Fruit fly (Drosophila melanogaster) whole organism, embryonic: Measurements from ENCODE around the gene CG43993.

Experiments used
- Antp ChIP-seq: fragments of 200-800 bp; sonication (Bioruptor generic); optimal IDR thresholded peaks from 3 replicates; lab custom pipeline; 2016; ENCODE audit warnings: missing biosample characterization, missing genetic modification characterization
- Asciz ChIP-seq: fragments of 200-800 bp; sonication (Bioruptor generic); optimal IDR thresholded peaks from 2 replicates; lab custom pipeline; 2017; ENCODE audit warnings: missing biosample characterization, mild to moderate bottlenecking, missing genetic modification characterization, missing genetic modification reagents
- CG1024 ChIP-seq: fragments of 200-800 bp; sonication (Bioruptor generic); IDR thresholded peaks from 2 replicates; pipeline ENCODE4 v1.3.6; 2022; ENCODE audit warnings: missing biosample characterization, missing genetic modification characterization
- CG13624 ChIP-seq: fragments of 200-800 bp; sonication (Bioruptor generic); optimal IDR thresholded peaks from 2 replicates; lab custom pipeline; 2016; ENCODE audit warnings: missing biosample characterization, missing genetic modification characterization
- CG15514 ChIP-seq: fragments of 200-800 bp; sonication (Bioruptor generic); optimal IDR thresholded peaks from 3 replicates; lab custom pipeline; 2017; ENCODE audit warnings: missing biosample characterization, missing genetic modification characterization, mild to moderate bottlenecking, moderate library complexity, missing genetic modification reagents
- CG17328 ChIP-seq: fragments of 200-800 bp; sonication (Bioruptor generic); IDR thresholded peaks from 2 replicates; pipeline ENCODE4 v1.3.6; 2022; ENCODE audit warnings: missing biosample characterization, missing genetic modification characterization
- CG17912 ChIP-seq: fragments of 200-800 bp; sonication (Bioruptor generic); optimal IDR thresholded peaks from 2 replicates; lab custom pipeline; 2018; ENCODE audit warnings: missing biosample characterization, mild to moderate bottlenecking, missing genetic modification characterization
- CG18262 ChIP-seq: fragments of 200-800 bp; optimal IDR thresholded peaks from 3 replicates; lab custom pipeline; 2019; ENCODE audit warnings: missing biosample characterization, mild to moderate bottlenecking, missing genetic modification characterization, moderate library complexity
- CG18476 ChIP-seq: fragments of 200-800 bp; sonication (Bioruptor generic); optimal IDR thresholded peaks from 2 replicates; lab custom pipeline; 2016; ENCODE audit warnings: missing biosample characterization, mild to moderate bottlenecking, missing genetic modification characterization
- CG2120 ChIP-seq: fragments of 200-800 bp; sonication (Bioruptor generic); optimal IDR thresholded peaks from 3 replicates; lab custom pipeline; 2016; ENCODE audit warnings: missing biosample characterization, missing genetic modification characterization
- CG2678 ChIP-seq: fragments of 200-800 bp; sonication (Bioruptor generic); optimal IDR thresholded peaks from 3 replicates; lab custom pipeline; 2019; ENCODE audit warnings: missing biosample characterization, mild to moderate bottlenecking, missing genetic modification characterization, moderate library complexity
- CG34422 ChIP-seq: fragments of 200-800 bp; sonication (Bioruptor generic); IDR thresholded peaks from 3 replicates; pipeline ENCODE4 v1.3.6; 2022; ENCODE audit warnings: missing biosample characterization, missing genetic modification characterization
- CG4424 ChIP-seq: fragments of 200-800 bp; sonication (Bioruptor generic); optimal IDR thresholded peaks from 3 replicates; lab custom pipeline; 2016; ENCODE audit warnings: missing biosample characterization, missing genetic modification characterization
- CG5245 ChIP-seq: fragments of 200-800 bp; sonication (Bioruptor generic); optimal IDR thresholded peaks from 3 replicates; lab custom pipeline; 2016; ENCODE audit warnings: missing biosample characterization, missing genetic modification characterization
- CG6683 ChIP-seq: fragments of 200-800 bp; sonication (Bioruptor generic); optimal IDR thresholded peaks from 2 replicates; lab custom pipeline; 2017; ENCODE audit warnings: missing biosample characterization, mild to moderate bottlenecking, missing genetic modification characterization, missing genetic modification reagents
- CG6854 ChIP-seq: fragments of 200-800 bp; sonication (Bioruptor generic); optimal IDR thresholded peaks from 3 replicates; lab custom pipeline; 2017; ENCODE audit warnings: missing biosample characterization, mild to moderate bottlenecking, missing genetic modification characterization
- CG9876 ChIP-seq: fragments of 200-800 bp; sonication (Bioruptor generic); optimal IDR thresholded peaks from 2 replicates; lab custom pipeline; 2016; ENCODE audit warnings: missing biosample characterization, missing genetic modification characterization
- CTCF ChIP-seq: fragments of 200-800 bp; sonication (Bioruptor generic); optimal IDR thresholded peaks from 2 replicates; lab custom pipeline; 2017; ENCODE audit warnings: missing biosample characterization, mild to moderate bottlenecking, missing genetic modification characterization, moderate library complexity
- Dip3 ChIP-seq: fragments of 200-800 bp; sonication (Bioruptor generic); optimal IDR thresholded peaks from 3 replicates; lab custom pipeline; 2016; ENCODE audit warnings: missing biosample characterization, missing genetic modification characterization
- Fer3 ChIP-seq: fragments of 200-800 bp; sonication (Bioruptor generic); optimal IDR thresholded peaks from 2 replicates; lab custom pipeline; 2018; ENCODE audit warnings: missing biosample characterization, mild to moderate bottlenecking, missing genetic modification characterization, moderate library complexity
- Gug ChIP-seq: fragments of 200-800 bp; sonication (Bioruptor generic); IDR thresholded peaks from 4 replicates; pipeline ENCODE4 v1.3.6; 2022; ENCODE audit warnings: missing biosample characterization, missing genetic modification characterization
- H15 ChIP-seq: fragments of 200-800 bp; sonication (Bioruptor generic); IDR thresholded peaks from 3 replicates; pipeline ENCODE4 v1.3.6; 2022; ENCODE audit warnings: missing biosample characterization, missing genetic modification characterization
- Hmx ChIP-seq: fragments of 200-800 bp; sonication (Bioruptor generic); optimal IDR thresholded peaks from 2 replicates; lab custom pipeline; 2016; ENCODE audit warnings: missing biosample characterization, missing genetic modification characterization
- Hr78 ChIP-seq, 2 experiments: fragments of 200-800 bp in 1 of 2; fragments of >200 bp in 1 of 2; sonication (Bioruptor generic) in 1 of 2; optimal IDR thresholded peaks; 2 replicates each; lab custom pipeline; 2017 to 2019; ENCODE audit warnings: missing biosample characterization in 2 of 2, missing genetic modification characterization in 2 of 2, mild to moderate bottlenecking in 1 of 2, moderate library complexity in 1 of 2
- Kr ChIP-seq: fragments of 200-800 bp; sonication (Bioruptor generic); optimal IDR thresholded peaks from 2 replicates; lab custom pipeline; 2017; ENCODE audit warnings: missing biosample characterization, mild to moderate bottlenecking, missing genetic modification characterization
- Poxn ChIP-seq: fragments of 200-800 bp; sonication (Bioruptor generic); IDR thresholded peaks from 2 replicates; pipeline ENCODE4 v1.3.6; 2022; ENCODE audit warnings: missing biosample characterization, missing genetic modification characterization
- Rx ChIP-seq: fragments of 200-800 bp; sonication (Bioruptor generic); IDR thresholded peaks from 2 replicates; pipeline ENCODE4 v1.3.6; 2022; ENCODE audit warnings: missing biosample characterization, missing genetic modification characterization
- Side ChIP-seq: fragments of 200-800 bp; sonication (Bioruptor generic); optimal IDR thresholded peaks from 2 replicates; lab custom pipeline; 2016; ENCODE audit warnings: missing biosample characterization, missing genetic modification characterization
- TFAM ChIP-seq: fragments of 200-800 bp; sonication (Bioruptor generic); optimal IDR thresholded peaks from 2 replicates; lab custom pipeline; 2017; ENCODE audit warnings: missing biosample characterization, missing genetic modification characterization, inconsistent platforms
- Xbp1 ChIP-seq: fragments of 200-800 bp; sonication (Bioruptor generic); optimal IDR thresholded peaks from 3 replicates; lab custom pipeline; 2016; ENCODE audit warnings: missing biosample characterization, mild to moderate bottlenecking, missing genetic modification characterization
- amos ChIP-seq: fragments of 200-800 bp; sonication (Bioruptor generic); IDR thresholded peaks from 2 replicates; pipeline ENCODE4 v1.3.6; 2022; ENCODE audit warnings: missing biosample characterization, missing genetic modification characterization; ENCODE audit not compliant: partially characterized antibody
- ara ChIP-seq: fragments of 200-800 bp; sonication (Bioruptor generic); IDR thresholded peaks from 2 replicates; pipeline ENCODE4 v1.3.6; 2022; ENCODE audit warnings: missing biosample characterization, missing genetic modification characterization
- ase ChIP-seq: fragments of 200-800 bp; sonication (Bioruptor generic); IDR thresholded peaks from 3 replicates; pipeline ENCODE4 v1.3.6; 2022; ENCODE audit warnings: missing biosample characterization, missing genetic modification characterization
- ash1 ChIP-seq: fragments of 200-800 bp; sonication (Bioruptor generic); optimal IDR thresholded peaks from 2 replicates; lab custom pipeline; 2018; ENCODE audit warnings: missing biosample characterization, mild to moderate bottlenecking, missing genetic modification characterization
- ato ChIP-seq: fragments of 200-800 bp; sonication (Bioruptor generic); IDR thresholded peaks from 2 replicates; pipeline ENCODE4 v1.3.6; 2022; ENCODE audit warnings: missing biosample characterization, missing genetic modification characterization; ENCODE audit not compliant: partially characterized antibody
- caup ChIP-seq: fragments of 200-800 bp; sonication (Bioruptor generic); optimal IDR thresholded peaks from 3 replicates; lab custom pipeline; 2017; ENCODE audit warnings: missing biosample characterization, mild to moderate bottlenecking, missing genetic modification characterization, moderate library complexity; ENCODE audit not compliant: severe bottlenecking
- cwo ChIP-seq: fragments of 200-800 bp; sonication (Bioruptor generic); optimal IDR thresholded peaks from 3 replicates; lab custom pipeline; 2017; ENCODE audit warnings: missing biosample characterization, missing genetic modification characterization, mild to moderate bottlenecking, moderate library complexity, missing genetic modification reagents
- disco-r ChIP-seq: fragments of 200-800 bp; sonication (Bioruptor generic); optimal IDR thresholded peaks from 2 replicates; lab custom pipeline; 2016; ENCODE audit warnings: missing biosample characterization, missing genetic modification characterization
- en ChIP-seq: fragments of 200-800 bp; sonication (Bioruptor generic); optimal IDR thresholded peaks from 2 replicates; lab custom pipeline; 2016; ENCODE audit warnings: missing biosample characterization, missing genetic modification characterization
- her ChIP-seq: fragments of 200-800 bp; sonication (Bioruptor generic); optimal IDR thresholded peaks from 2 replicates; lab custom pipeline; 2016; ENCODE audit warnings: missing biosample characterization, missing genetic modification characterization
- kay ChIP-seq: fragments of 200-800 bp; sonication (Bioruptor generic); optimal IDR thresholded peaks from 2 replicates; lab custom pipeline; 2016; ENCODE audit warnings: missing biosample characterization, missing genetic modification characterization
- kni ChIP-seq: fragments of 200-800 bp; sonication (Bioruptor generic); optimal IDR thresholded peaks from 3 replicates; lab custom pipeline; 2017; ENCODE audit warnings: mild to moderate bottlenecking, missing biosample characterization, missing genetic modification reagents, missing genetic modification characterization
- maf-S ChIP-seq: fragments of 200-800 bp; sonication (Bioruptor generic); optimal IDR thresholded peaks from 2 replicates; lab custom pipeline; 2016; ENCODE audit warnings: missing biosample characterization, missing genetic modification characterization
- nerfin-1 ChIP-seq: fragments of 200-800 bp; sonication (Bioruptor generic); optimal IDR thresholded peaks from 3 replicates; lab custom pipeline; 2019; ENCODE audit warnings: missing biosample characterization, mild to moderate bottlenecking, missing genetic modification characterization, moderate library complexity
- pan ChIP-seq, 4 experiments: fragments of >200 bp in 3 of 4; fragments of 200-800 bp in 1 of 4; sonication (Bioruptor generic) in 1 of 4; optimal IDR thresholded peaks in 3 of 4; IDR thresholded peaks in 1 of 4; 2 replicates each; pipeline versions ENCODE4 v1.3.6 to Lab custom; 2017 to 2022; ENCODE audit warnings: missing biosample characterization in 2 of 4, missing genetic modification characterization in 2 of 4, mixed read lengths in 1 of 4
- pita ChIP-seq: fragments of 200-800 bp; sonication (Bioruptor generic); optimal IDR thresholded peaks from 2 replicates; lab custom pipeline; 2017; ENCODE audit warnings: missing biosample characterization, mild to moderate bottlenecking, missing genetic modification characterization
- ro ChIP-seq: fragments of 200-800 bp; sonication (Bioruptor generic); IDR thresholded peaks from 2 replicates; pipeline ENCODE4 v1.3.6; 2022; ENCODE audit warnings: missing biosample characterization, missing genetic modification characterization
- slp2 ChIP-seq: fragments of 200-800 bp; sonication (Bioruptor generic); optimal IDR thresholded peaks from 2 replicates; lab custom pipeline; 2016; ENCODE audit warnings: missing biosample characterization, missing genetic modification characterization
- ttk ChIP-seq: fragments of 200-800 bp; sonication (Bioruptor generic); IDR thresholded peaks from 2 replicates; pipeline ENCODE4 v2.1.2; 2022; ENCODE audit warnings: missing biosample characterization, missing genetic modification characterization

The CG43993 gene

DNA sequence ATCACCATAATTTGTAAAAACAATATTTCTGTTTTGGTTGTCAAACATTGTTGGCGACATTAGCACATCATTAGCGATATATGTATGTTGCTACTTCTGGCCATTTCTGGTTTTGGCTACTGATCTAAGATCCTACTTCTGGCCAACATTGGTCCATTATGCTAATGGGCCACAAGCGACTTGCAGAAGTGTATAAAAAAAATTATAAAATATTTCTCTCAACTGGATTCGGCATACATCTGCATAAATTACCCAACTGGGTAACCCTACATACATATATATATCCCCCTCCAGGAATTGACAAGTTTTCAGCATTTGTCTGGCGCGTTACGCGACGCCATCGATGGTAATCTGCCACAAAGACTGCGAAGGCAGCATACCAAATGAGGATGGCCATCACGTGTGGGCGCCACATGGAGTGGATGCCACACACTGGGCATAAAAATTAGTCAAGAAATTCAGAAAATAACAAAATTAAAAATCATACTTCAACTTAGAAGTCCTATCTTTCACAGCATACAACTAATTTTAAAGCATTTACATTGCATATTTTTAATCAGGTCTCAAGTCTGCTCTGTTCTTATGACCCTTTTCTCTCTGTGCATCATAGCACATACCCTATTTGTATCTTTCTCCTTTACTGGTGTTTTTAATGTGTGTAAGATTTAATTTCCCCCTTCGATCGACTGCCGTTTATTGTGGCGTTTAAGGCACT, 5.2 kb downstream of the CG43993 start (continued):
- TF ChIP-seq CG2120 (peak; percentile 26), Antp (GFP tag; lab: Kevin White, UChicago) (no peak), en (GFP tag; lab: Kevin White, UChicago) (no peak), pita (GFP tag; lab: Kevin White, UChicago) (no peak), Hmx (no peak), Kr (no peak), kay (GFP tag; lab: Kevin White, UChicago) (no peak), CG6854 (GFP tag; lab: Kevin White, UChicago) (no peak), CG1024 (peak; percentile 59), ase (peak; percentile 24; the same call in 1 of the 3 replicates), slp2 (GFP tag; lab: Kevin White, UChicago) (no peak), CG2678 (tag; lab: Kevin White, UChicago) (peak; percentile 57), Xbp1 (peak; percentile 21), CG18476 (GFP tag; lab: Kevin White, UChicago) (peak; percentile 45), ash1 (no peak), cwo (GFP tag; lab: Kevin White, UChicago) (peak; percentile 58), ato (no peak), nerfin-1 (tag; lab: Kevin White, UChicago) (no peak), CG34422 (GFP tag; lab: Robert Waterston, UW) (0 out of 3 replicates have a peak, but pooled peaks have one; percentile 39), disco-r (GFP tag; lab: Kevin White, UChicago) (no peak), ttk (peak; percentile 31), her (no peak), H15 (GFP tag; lab: Robert Waterston, UW) (peak; percentile 63; the same call in 2 of the 3 replicates), CG15514 (GFP tag; lab: Kevin White, UChicago) (no peak), Poxn (GFP tag; lab: Robert Waterston, UW) (no peak), amos (no peak), Side (GFP tag; lab: Kevin White, UChicago) (no peak), maf-S (no peak), CG17328 (peak; percentile 31; the same call in 1 of the 2 replicates), Rx (GFP tag; lab: Robert Waterston, UW) (peak; percentile 12; the same call in 1 of the 2 replicates), kni (GFP tag; lab: Kevin White, UChicago) (no peak), ara (GFP tag; lab: Robert Waterston, UW) (peak; percentile 55; the same call in 1 of the 2 replicates), CG13624 (GFP tag; lab: Kevin White, UChicago) (no peak), Fer3 (tag; lab: Kevin White, UChicago) (no peak), CG17912 (no peak), Hr78 (GFP tag; optimal IDR thresholded peaks at IDR 0.05; lab: Kevin White, UChicago) (no peak), CTCF (GFP tag; lab: Kevin White, UChicago) (no peak), Dip3 (GFP tag; lab: Kevin White, UChicago) (no peak), CG4424 (GFP tag; lab: Kevin White, UChicago) (peak; percentile 70), TFAM (GFP tag; lab: Kevin White, UChicago) (no peak), CG5245 (no peak), Asciz (peak; percentile 39), ro (GFP tag; lab: Robert Waterston, UW) (peak; percentile 53), caup (GFP tag; lab: Kevin White, UChicago) (no peak), CG6683 (GFP tag; lab: Kevin White, UChicago) (no peak), pan (optimal IDR thresholded peaks at IDR 0.05; lab: Kevin White, UChicago) (no peak), pan (GFP tag; optimal IDR thresholded peaks at IDR 0.05 in 1 of 2, IDR thresholded peaks at IDR 0.05 in 1 of 2) (peak in 1 of 2 experiments; percentile 43), CG9876 (GFP tag; lab: Kevin White, UChicago) (no peak), CG18262 (peak; percentile 72), Gug (GFP tag; lab: Robert Waterston, UW) (peak; percentile 26; the same call in 1 of the 4 replicates)
